Worm (Caenorhabditis elegans): ENCODE results near the gene C23G10.11.

- TF ChIP-seq nhr-10 (tag; optimal IDR thresholded peaks at IDR 0.05) (no peak), mep-1 (tag; optimal IDR thresholded peaks at IDR 0.05) (no peak), nhr-102 (tag; optimal IDR thresholded peaks at IDR 0.05) (no peak), pqm-1 (tag; optimal IDR thresholded peaks at IDR 0.05) (no peak), fos-1 (tag; optimal IDR thresholded peaks at IDR 0.05) (no peak), zag-1 (tag; optimal IDR thresholded peaks at IDR 0.05) (no peak), zfp-3 (GFP tag; conservative IDR thresholded peaks at IDR 0.05) (no peak)
These were observed 12.9 kb downstream of the C23G10.11 start for ce11 chrIII:6202440-6202839.
